Fruit fly (Drosophila melanogaster) whole organism, embryonic: ENCODE results near the gene CG10280.
A peak's percentile ranks its signal among the peaks of the same experiment; 100 is the strongest.

Experiments used
- BEAF-32 ChIP-seq: fragments of 200-800 bp; sonication (Bioruptor generic); optimal IDR thresholded peaks from 3 replicates; lab custom pipeline; 2017; ENCODE audit warnings: missing biosample characterization, missing genetic modification characterization, mild to moderate bottlenecking, moderate library complexity, missing genetic modification reagents
- CG12769 ChIP-seq: fragments of 200-800 bp; sonication (Bioruptor generic); optimal IDR thresholded peaks from 2 replicates; lab custom pipeline; 2019; ENCODE audit warnings: missing biosample characterization, mild to moderate bottlenecking, missing genetic modification characterization, moderate library complexity
- CG13894 ChIP-seq: fragments of 200-800 bp; sonication (Bioruptor generic); optimal IDR thresholded peaks from 3 replicates; lab custom pipeline; 2018; ENCODE audit warnings: missing biosample characterization, mild to moderate bottlenecking, missing genetic modification characterization, moderate library complexity
- CG17361 ChIP-seq: fragments of 200-800 bp; sonication (Bioruptor generic); IDR thresholded peaks from 3 replicates; pipeline ENCODE4 v1.3.6; 2022; ENCODE audit warnings: missing biosample characterization, missing genetic modification characterization
- CG17912 ChIP-seq: fragments of 200-800 bp; sonication (Bioruptor generic); optimal IDR thresholded peaks from 2 replicates; lab custom pipeline; 2018; ENCODE audit warnings: missing biosample characterization, mild to moderate bottlenecking, missing genetic modification characterization
- CG1832 ChIP-seq: fragments of 200-800 bp; sonication (Bioruptor generic); optimal IDR thresholded peaks from 2 replicates; lab custom pipeline; 2017; ENCODE audit warnings: missing biosample characterization, mild to moderate bottlenecking, missing genetic modification characterization, inconsistent platforms
- CG2678 ChIP-seq: fragments of 200-800 bp; sonication (Bioruptor generic); optimal IDR thresholded peaks from 3 replicates; lab custom pipeline; 2019; ENCODE audit warnings: missing biosample characterization, mild to moderate bottlenecking, missing genetic modification characterization, moderate library complexity
- CG34376 ChIP-seq: fragments of 200-800 bp; sonication (Bioruptor generic); optimal IDR thresholded peaks from 2 replicates; lab custom pipeline; 2018; ENCODE audit warnings: missing biosample characterization, mild to moderate bottlenecking, missing genetic modification characterization
- CG3726 ChIP-seq: fragments of 200-800 bp; sonication (Bioruptor generic); IDR thresholded peaks from 3 replicates; pipeline ENCODE4, ENCODE4 v1.3.6; 2022; ENCODE audit warnings: missing biosample characterization, missing genetic modification characterization
- CG4282 ChIP-seq: fragments of 200-800 bp; sonication (Bioruptor generic); optimal IDR thresholded peaks from 2 replicates; lab custom pipeline; 2016; ENCODE audit warnings: missing biosample characterization, missing genetic modification characterization
- CG6765 ChIP-seq: fragments of 200-800 bp; sonication (Bioruptor generic); optimal IDR thresholded peaks from 3 replicates; lab custom pipeline; 2017; ENCODE audit warnings: missing biosample characterization, mild to moderate bottlenecking, missing genetic modification characterization
- CG8089 ChIP-seq: fragments of 200-800 bp; sonication (Bioruptor generic); optimal IDR thresholded peaks from 3 replicates; lab custom pipeline; 2016; ENCODE audit warnings: missing biosample characterization, missing genetic modification characterization
- CG8359 ChIP-seq: fragments of 200-800 bp; sonication (Bioruptor generic); optimal IDR thresholded peaks from 2 replicates; lab custom pipeline; 2017; ENCODE audit warnings: missing biosample characterization, mild to moderate bottlenecking, missing genetic modification characterization, borderline replicate concordance
- CG8478 ChIP-seq: fragments of >200 bp; optimal IDR thresholded peaks from 2 replicates; lab custom pipeline; 2018
- CkIIα-i1 ChIP-seq: fragments of 200-800 bp; sonication (Bioruptor generic); IDR thresholded peaks from 2 replicates; pipeline ENCODE4 v1.3.6; 2022; ENCODE audit warnings: missing biosample characterization, missing genetic modification characterization
- HLHmδ ChIP-seq: fragments of 200-800 bp; sonication (Bioruptor generic); optimal IDR thresholded peaks from 2 replicates; lab custom pipeline; 2018; ENCODE audit warnings: missing biosample characterization, mild to moderate bottlenecking, missing genetic modification characterization, moderate library complexity
- HmgD ChIP-seq: fragments of 200-800 bp; sonication (Bioruptor generic); optimal IDR thresholded peaks from 3 replicates; lab custom pipeline; 2016; ENCODE audit warnings: missing biosample characterization, missing genetic modification characterization
- HmgZ ChIP-seq: fragments of 200-800 bp; sonication (Bioruptor generic); optimal IDR thresholded peaks from 2 replicates; lab custom pipeline; 2018; ENCODE audit warnings: missing biosample characterization, mild to moderate bottlenecking, missing genetic modification characterization
- Hsf ChIP-seq: fragments of 200-800 bp; sonication (Bioruptor generic); optimal IDR thresholded peaks from 3 replicates; lab custom pipeline; 2016; ENCODE audit warnings: missing biosample characterization, missing genetic modification characterization
- Jarid2 ChIP-seq: fragments of 200-800 bp; sonication (Bioruptor generic); optimal IDR thresholded peaks from 3 replicates; lab custom pipeline; 2017; ENCODE audit warnings: mild to moderate bottlenecking, missing biosample characterization, missing genetic modification reagents, missing genetic modification characterization
- MBD-R2 ChIP-seq: fragments of 200-800 bp; sonication (Bioruptor generic); IDR thresholded peaks from 2 replicates; pipeline ENCODE4 v1.3.6; 2022; ENCODE audit warnings: missing biosample characterization, missing genetic modification characterization
- MESR4 ChIP-seq: fragments of 200-800 bp; sonication (Bioruptor generic); optimal IDR thresholded peaks from 2 replicates; lab custom pipeline; 2018; ENCODE audit warnings: missing biosample characterization, mild to moderate bottlenecking, missing genetic modification characterization, moderate library complexity
- Med ChIP-seq: fragments of 200-800 bp; sonication (Bioruptor generic); peaks from one replicate; lab custom pipeline; 2016; ENCODE audit warnings: missing biosample characterization, missing genetic modification characterization, mild to moderate bottlenecking, inconsistent platforms, moderate library complexity
- Nf-YB ChIP-seq: fragments of 200-800 bp; sonication (Bioruptor generic); optimal IDR thresholded peaks from 3 replicates; lab custom pipeline; 2019; ENCODE audit warnings: missing biosample characterization, mild to moderate bottlenecking, missing genetic modification characterization, moderate library complexity
- Nf-YC ChIP-seq: fragments of 200-800 bp; optimal IDR thresholded peaks from 3 replicates; lab custom pipeline; 2019; ENCODE audit warnings: missing biosample characterization, mild to moderate bottlenecking, missing genetic modification characterization, moderate library complexity
- Pdp1 ChIP-seq, 2 experiments: fragments of 200-800 bp; sonication (Bioruptor generic); optimal IDR thresholded peaks; 3 replicates each; lab custom pipeline; 2016; ENCODE audit warnings: missing biosample characterization in 2 of 2, missing genetic modification characterization in 2 of 2, mild to moderate bottlenecking in 1 of 2, moderate library complexity in 1 of 2
- Rfx ChIP-seq: fragments of 200-800 bp; sonication (Bioruptor generic); IDR thresholded peaks from 2 replicates; pipeline ENCODE4 v1.3.6; 2022; ENCODE audit warnings: missing biosample characterization, missing genetic modification characterization
- Spps ChIP-seq: fragments of 200-800 bp; sonication (Bioruptor generic); optimal IDR thresholded peaks from 2 replicates; lab custom pipeline; 2018; ENCODE audit warnings: missing biosample characterization, mild to moderate bottlenecking, missing genetic modification characterization
- Trl ChIP-seq, 3 experiments: fragments of >200 bp in 2 of 3; fragments of 200-800 bp in 1 of 3; sonication (Bioruptor generic) in 1 of 3; optimal IDR thresholded peaks; 2 replicates in 1 of 3; 3 replicates in 2 of 3; lab custom pipeline; 2016 to 2017; ENCODE audit warnings: missing biosample characterization in 1 of 3, missing genetic modification characterization in 1 of 3
- abd-A ChIP-seq: fragments of 200-800 bp; sonication (Bioruptor generic); optimal IDR thresholded peaks from 3 replicates; lab custom pipeline; 2019; ENCODE audit warnings: missing biosample characterization, mild to moderate bottlenecking, missing genetic modification characterization, moderate library complexity
- chinmo ChIP-seq: fragments of 200-800 bp; sonication (Bioruptor generic); IDR thresholded peaks from 4 replicates; pipeline ENCODE4 v1.3.6; 2022; ENCODE audit warnings: missing biosample characterization, missing genetic modification characterization; ENCODE audit not compliant: partially characterized antibody
- chm ChIP-seq: fragments of 200-800 bp; sonication (Bioruptor generic); IDR thresholded peaks from 2 replicates; pipeline ENCODE4 v1.3.6; 2022; ENCODE audit warnings: missing biosample characterization, missing genetic modification characterization
- croc ChIP-seq: fragments of 200-800 bp; sonication (Bioruptor generic); conservative IDR thresholded peaks from 3 replicates; pipeline ENCODE4 v1.3.6; 2022; ENCODE audit warnings: missing biosample characterization, missing genetic modification characterization
- da ChIP-seq: fragments of 200-800 bp; sonication (Bioruptor generic); optimal IDR thresholded peaks from 2 replicates; lab custom pipeline; 2016; ENCODE audit warnings: missing biosample characterization, missing genetic modification characterization
- dan ChIP-seq: fragments of 200-800 bp; sonication (Bioruptor generic); IDR thresholded peaks from 2 replicates; pipeline ENCODE4 v1.3.6; 2022; ENCODE audit warnings: missing biosample characterization, missing genetic modification characterization
- dm ChIP-seq: fragments of 200-800 bp; sonication (Bioruptor generic); optimal IDR thresholded peaks from 3 replicates; lab custom pipeline; 2016; ENCODE audit warnings: missing biosample characterization, missing genetic modification characterization
- gro ChIP-seq: fragments of 200-800 bp; sonication (Bioruptor generic); optimal IDR thresholded peaks from 2 replicates; lab custom pipeline; 2016; ENCODE audit warnings: missing biosample characterization, missing genetic modification characterization
- hbn ChIP-seq: fragments of 200-800 bp; sonication (Bioruptor generic); IDR thresholded peaks from 2 replicates; pipeline ENCODE4 v1.3.6; 2022; ENCODE audit warnings: missing biosample characterization, missing genetic modification characterization; ENCODE audit not compliant: partially characterized antibody
- her ChIP-seq: fragments of 200-800 bp; sonication (Bioruptor generic); optimal IDR thresholded peaks from 2 replicates; lab custom pipeline; 2016; ENCODE audit warnings: missing biosample characterization, missing genetic modification characterization
- lab ChIP-seq: fragments of 200-800 bp; sonication (Bioruptor generic); optimal IDR thresholded peaks from 3 replicates; lab custom pipeline; 2017; ENCODE audit warnings: missing biosample characterization, missing genetic modification characterization, mild to moderate bottlenecking, moderate library complexity, missing genetic modification reagents
- maf-S ChIP-seq: fragments of 200-800 bp; sonication (Bioruptor generic); optimal IDR thresholded peaks from 2 replicates; lab custom pipeline; 2016; ENCODE audit warnings: missing biosample characterization, missing genetic modification characterization
- slbo ChIP-seq: fragments of 200-800 bp; sonication (Bioruptor generic); IDR thresholded peaks from 2 replicates; pipeline ENCODE4 v1.3.6; 2022; ENCODE audit warnings: missing biosample characterization, missing genetic modification characterization
- stwl ChIP-seq: fragments of 200-800 bp; sonication (Bioruptor generic); optimal IDR thresholded peaks from 3 replicates; lab custom pipeline; 2018; ENCODE audit warnings: missing biosample characterization, mild to moderate bottlenecking, missing genetic modification characterization, moderate library complexity
- sug ChIP-seq: fragments of 200-800 bp; optimal IDR thresholded peaks from 2 replicates; lab custom pipeline; 2019; ENCODE audit warnings: missing biosample characterization, mild to moderate bottlenecking, missing genetic modification characterization, moderate library complexity
- twi ChIP-seq: fragments of 200-800 bp; optimal IDR thresholded peaks from 2 replicates; lab custom pipeline; 2019; ENCODE audit warnings: missing biosample characterization, mild to moderate bottlenecking, missing genetic modification characterization, moderate library complexity
- vvl ChIP-seq: fragments of 200-800 bp; sonication (Bioruptor generic); IDR thresholded peaks from 2 replicates; pipeline ENCODE4 v1.3.6; 2022; ENCODE audit warnings: missing biosample characterization, missing genetic modification characterization
- z ChIP-seq: fragments of 200-800 bp; sonication (Bioruptor generic); IDR thresholded peaks from 3 replicates; pipeline ENCODE4 v1.3.6; 2022; ENCODE audit warnings: missing biosample characterization, missing genetic modification characterization

The CG10280 gene

dm6 chr3R:6007123-6008000 is 4.4 kb downstream of the CG10280 start:
- TF ChIP-seq abd-A (tag; lab: Kevin White, UChicago) (peak; percentile 97), z (0 out of 3 replicates have a peak, but pooled peaks have one; percentile 9), HLHmδ (GFP tag; lab: Kevin White, UChicago) (peak; percentile 55), maf-S (GFP tag; lab: Kevin White, UChicago) (peak; percentile 35), CG2678 (tag; lab: Kevin White, UChicago) (peak; percentile 3), HmgD (GFP tag; lab: Kevin White, UChicago) (peak; percentile 55), slbo (GFP tag; lab: Robert Waterston, UW) (peak; percentile 26; the same call in 1 of the 2 replicates), MBD-R2 (GFP tag; lab: Robert Waterston, UW) (peak; percentile 27; the same call in 1 of the 2 replicates), Pdp1 (GFP tag; optimal IDR thresholded peaks at IDR 0.05; lab: Kevin White, UChicago) (peak in 1 of 2 experiments; percentile 69), croc (GFP tag; lab: Robert Waterston, UW) (no peak), CG12769 (tag; lab: Kevin White, UChicago) (peak; percentile 55), sug (peak; percentile 50), CG8359 (GFP tag; lab: Kevin White, UChicago) (no peak), CG8478 (lab: Kevin White, UChicago) (peak; percentile 54), stwl (tag; lab: Kevin White, UChicago) (peak; percentile 8), gro (peak; percentile 73), MESR4 (GFP tag; lab: Kevin White, UChicago) (no peak), Jarid2 (no peak), HmgZ (tag; lab: Kevin White, UChicago) (peak; percentile 81), CG1832 (peak; percentile 74), Med (GFP tag; lab: Kevin White, UChicago) (peak; percentile 80), lab (GFP tag; lab: Kevin White, UChicago) (peak; percentile 31), BEAF-32 (GFP tag; lab: Kevin White, UChicago) (peak; percentile 49), CG34376 (GFP tag; lab: Kevin White, UChicago) (peak; percentile 35), Spps (no peak), CG6765 (GFP tag; lab: Kevin White, UChicago) (no peak), Rfx (peak; percentile 37; the same call in 1 of the 2 replicates), CkIIα-i1 (GFP tag; lab: Robert Waterston, UW) (no peak), CG17361 (GFP tag; lab: Robert Waterston, UW) (peak; percentile 40; the same call in 1 of the 3 replicates), Nf-YC (tag; lab: Kevin White, UChicago) (peak; percentile 40), CG13894 (tag; lab: Kevin White, UChicago) (peak; percentile 83), twi (tag; lab: Kevin White, UChicago) (peak; percentile 49), Hsf (GFP tag; lab: Kevin White, UChicago) (peak; percentile 8), Trl (optimal IDR thresholded peaks at IDR 0.05; lab: Kevin White, UChicago) (peak; percentile 63 to 80), Trl (GFP tag; optimal IDR thresholded peaks at IDR 0.05; lab: Kevin White, UChicago) (no peak), dm (GFP tag; lab: Kevin White, UChicago) (peak; percentile 95), chinmo (GFP tag; lab: Robert Waterston, UW) (peak; percentile 76; the same call in 1 of the 4 replicates), dan (GFP tag; lab: Robert Waterston, UW) (no peak), CG3726 (GFP tag; lab: Robert Waterston, UW) (no peak), Nf-YB (GFP tag; lab: Kevin White, UChicago) (peak; percentile 1), da (GFP tag; lab: Kevin White, UChicago) (no peak), CG4282 (no peak), vvl (GFP tag; lab: Robert Waterston, UW) (peak; percentile 42), CG17912 (GFP tag; lab: Kevin White, UChicago) (peak; percentile 44), her (GFP tag; lab: Kevin White, UChicago) (peak; percentile 26), hbn (GFP tag; lab: Robert Waterston, UW) (peak; percentile 19; the same call in 1 of the 2 replicates), CG8089 (no peak), chm (GFP tag; lab: Robert Waterston, UW) (peak; percentile 71; the same call in 1 of the 2 replicates)
